Worm (Caenorhabditis elegans) whole organism, L2 larva: Measurements from ENCODE around the gene unc-36.

Experiments used
- alr-1 ChIP-seq: fragments of 150-350 bp; optimal IDR thresholded peaks from 2 replicates; lab custom pipeline; 2014; ENCODE audit warnings: missing biosample characterization, missing genetic modification characterization
- elt-1 ChIP-seq: fragments of 150-350 bp; optimal IDR thresholded peaks from 2 replicates; lab custom pipeline; 2014; ENCODE audit warnings: missing biosample characterization, missing genetic modification characterization
- fos-1 ChIP-seq: fragments of 150-350 bp; optimal IDR thresholded peaks from 2 replicates; lab custom pipeline; 2014; ENCODE audit warnings: missing biosample characterization, missing genetic modification characterization
- lin-11 ChIP-seq: fragments of 150-350 bp; sonication (generic microtip); optimal IDR thresholded peaks from 2 replicates; lab custom pipeline; 2014; ENCODE audit warnings: missing biosample characterization, missing genetic modification characterization, inconsistent platforms, mixed read lengths
- lin-39 ChIP-seq: fragments of 150-350 bp; optimal IDR thresholded peaks from 2 replicates; lab custom pipeline; 2014; ENCODE audit warnings: missing biosample characterization, missing genetic modification reagents, missing genetic modification characterization
- nhr-237 ChIP-seq: fragments of 150-350 bp; optimal IDR thresholded peaks from 2 replicates; lab custom pipeline; 2014; ENCODE audit warnings: missing biosample characterization, missing genetic modification characterization
- nhr-25 ChIP-seq: fragments of 150-350 bp; sonication (generic microtip); optimal IDR thresholded peaks from 3 replicates; lab custom pipeline; 2014; ENCODE audit warnings: missing biosample characterization, missing genetic modification characterization
- nhr-77 ChIP-seq: fragments of 150-350 bp; optimal IDR thresholded peaks from 2 replicates; lab custom pipeline; 2014; ENCODE audit warnings: missing biosample characterization, missing genetic modification characterization
- skn-1 ChIP-seq: sonication (generic microtip); optimal IDR thresholded peaks from 2 replicates; lab custom pipeline; 2017; ENCODE audit warnings: missing biosample characterization, missing genetic modification characterization
- unc-55 ChIP-seq: fragments of 150-350 bp; sonication (generic microtip); optimal IDR thresholded peaks from 3 replicates; lab custom pipeline; 2014; ENCODE audit warnings: missing biosample characterization, missing genetic modification reagents, missing genetic modification characterization

ce11 chrIII:8163788-8164423 is 37.1 kb downstream of the unc-36 start, which contains the start of gene prp-8:
- TF ChIP-seq fos-1 (tag; lab: Kevin White, UChicago) (peak; percentile 72), elt-1 (tag; lab: Kevin White, UChicago) (no peak), lin-11 (tag; lab: Kevin White, UChicago) (peak; percentile 94), nhr-25 (peak; percentile 91), alr-1 (tag; lab: Kevin White, UChicago) (no peak), nhr-77 (no peak), unc-55 (peak; percentile 97), skn-1 (no peak), nhr-237 (tag; lab: Kevin White, UChicago) (no peak), lin-39 (tag; lab: Kevin White, UChicago) (no peak)
